Worm (Caenorhabditis elegans) whole organism, young adult: Measurements from ENCODE around the gene T02B11.6.

Experiments
- F23B12.7 ChIP-seq: sonication (generic microtip); optimal IDR thresholded peaks from 2 replicates; lab custom pipeline; 2017; ENCODE audit warnings: missing genetic modification characterization, mild to moderate bottlenecking, missing compliant biosample characterization, antibody characterized with exemption, moderate library complexity; ENCODE audit not compliant: insufficient read depth
- Y95B8A.8 ChIP-seq: fragments of 200-800 bp; sonication (Bioruptor generic); IDR thresholded peaks from 2 replicates; pipeline ENCODE4 v1.3.6; 2022; ENCODE audit warnings: missing genetic modification reagents, missing genetic modification characterization, missing compliant biosample characterization
- ama-1 ChIP-seq, 3 experiments: fragments of 150-350 bp in 1 of 3; sonication (generic microtip) in 2 of 3; optimal IDR thresholded peaks; 2 replicates each; lab custom pipeline; 2014 to 2018; ENCODE audit warnings: missing biosample characterization in 2 of 3, missing genetic modification characterization in 2 of 3, missing genetic modification reagents in 2 of 3
- attf-5 ChIP-seq: fragments of 200-800 bp; sonication (Bioruptor generic); optimal IDR thresholded peaks from 2 replicates; lab custom pipeline; 2018; ENCODE audit warnings: mild to moderate bottlenecking, missing genetic modification characterization, missing compliant biosample characterization
- efl-1 ChIP-seq: fragments of 150-350 bp; optimal IDR thresholded peaks from 2 replicates; lab custom pipeline; 2014; ENCODE audit warnings: missing biosample characterization, missing genetic modification reagents, missing genetic modification characterization
- ets-4 ChIP-seq: fragments of 200-800 bp; sonication (Bioruptor generic); optimal IDR thresholded peaks from 2 replicates; lab custom pipeline; 2018; ENCODE audit warnings: mild to moderate bottlenecking, missing genetic modification characterization, missing compliant biosample characterization
- gei-17 ChIP-seq: fragments of 200-800 bp; sonication (Bioruptor generic); optimal IDR thresholded peaks from 2 replicates; lab custom pipeline; 2018; ENCODE audit warnings: mild to moderate bottlenecking, missing genetic modification characterization, missing compliant biosample characterization
- nhr-90 ChIP-seq: sonication (generic microtip); optimal IDR thresholded peaks from 2 replicates; lab custom pipeline; 2016; ENCODE audit warnings: missing genotype, mild to moderate bottlenecking, missing genetic modification characterization, missing compliant biosample characterization

DNA sequence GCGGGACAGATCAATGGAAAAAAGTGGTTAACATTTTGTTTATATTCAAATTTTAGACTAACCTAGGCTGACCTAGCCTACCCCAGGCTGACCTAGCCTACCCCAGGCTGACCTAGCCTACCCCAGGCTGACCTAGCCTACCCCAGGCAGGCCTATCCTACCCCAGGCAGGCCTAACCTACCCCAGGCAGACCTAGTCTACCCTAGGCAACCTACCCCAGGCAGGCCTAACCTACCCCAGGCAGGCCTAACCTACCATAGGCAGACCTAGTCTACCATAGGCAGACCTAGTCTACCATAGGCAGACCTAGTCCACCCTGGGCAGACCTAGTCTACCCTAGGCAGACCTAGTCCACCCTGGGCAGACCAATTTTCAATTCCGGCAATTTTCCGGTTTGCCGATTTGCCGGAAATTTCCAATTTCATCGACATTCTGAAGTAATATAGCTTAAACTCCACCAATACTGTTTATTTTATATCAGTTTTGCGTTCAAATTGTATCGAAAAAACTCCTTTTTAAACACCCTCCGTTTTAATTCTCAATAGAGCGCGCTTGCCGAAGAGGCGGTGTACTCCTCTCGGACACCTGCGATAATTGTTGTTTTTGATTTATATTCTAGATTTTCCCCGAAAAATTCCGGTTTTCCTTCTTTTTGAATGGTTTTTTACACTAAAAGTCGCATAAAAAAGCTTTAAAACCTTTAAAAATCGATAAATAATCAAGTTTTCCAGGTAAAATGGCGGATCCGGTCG is 15.3 kb upstream of the T02B11.6 start, which contains the start of gene trm-2A:
- TF ChIP-seq ama-1 (optimal IDR thresholded peaks at IDR 0.05; lab: Kevin White, UChicago) (no peak), ama-1 (GFP tag; optimal IDR thresholded peaks at IDR 0.05; lab: Kevin White, UChicago) (no peak), Y95B8A.8 (GFP tag; lab: Robert Waterston, UW) (no peak), nhr-90 (tag; lab: Kevin White, UChicago) (no peak), ets-4 (GFP tag; lab: Kevin White, UChicago) (no peak), attf-5 (peak; percentile 15), gei-17 (GFP tag; lab: Kevin White, UChicago) (no peak), efl-1 (GFP tag; lab: Kevin White, UChicago) (peak; percentile 76), F23B12.7 (no peak)
